Worm (Caenorhabditis elegans) whole organism, young adult: Measurements from ENCODE around the gene sri-30.
A peak's percentile ranks its signal among the peaks of the same experiment; 100 is the strongest.

ENCODE experiments used
- B0261.1 ChIP-seq: sonication (generic microtip); optimal IDR thresholded peaks from 2 replicates; lab custom pipeline; 2016; ENCODE audit warnings: mild to moderate bottlenecking, missing genetic modification characterization, moderate library complexity, missing compliant biosample characterization
- F10E7.11 ChIP-seq: sonication (generic microtip); optimal IDR thresholded peaks from 2 replicates; lab custom pipeline; 2017; ENCODE audit warnings: mild to moderate bottlenecking, missing genetic modification characterization, moderate library complexity, missing compliant biosample characterization
- F39B2.1 ChIP-seq: fragments of 200-800 bp; sonication (Bioruptor generic); IDR thresholded peaks from 2 replicates; pipeline ENCODE4 v1.3.6; 2022; ENCODE audit warnings: missing genetic modification reagents, missing genetic modification characterization, missing compliant biosample characterization
- F55B11.4 ChIP-seq: sonication (generic microtip); optimal IDR thresholded peaks from 2 replicates; lab custom pipeline; 2016; ENCODE audit warnings: missing compliant biosample characterization, missing genetic modification characterization, borderline replicate concordance; ENCODE audit not compliant: insufficient read depth
- F57A8.1 ChIP-seq: fragments of 200-800 bp; sonication (Bioruptor generic); optimal IDR thresholded peaks from 2 replicates; lab custom pipeline; 2018; ENCODE audit warnings: mild to moderate bottlenecking, missing genetic modification characterization, moderate library complexity, missing compliant biosample characterization
- T07F8.4 ChIP-seq: sonication (generic microtip); optimal IDR thresholded peaks from 2 replicates; lab custom pipeline; 2016; ENCODE audit warnings: mild to moderate bottlenecking, missing genetic modification characterization, moderate library complexity, missing compliant biosample characterization
- Y53G8AR.9 ChIP-seq: fragments of 200-800 bp; sonication (Bioruptor generic); conservative IDR thresholded peaks from 2 replicates; pipeline ENCODE4 v1.3.6; 2022; ENCODE audit warnings: missing genetic modification reagents, missing genetic modification characterization, missing compliant biosample characterization
- Y56A3A.18 ChIP-seq: fragments of 200-800 bp; sonication (Bioruptor generic); IDR thresholded peaks from 2 replicates; pipeline ENCODE4 v1.3.6; 2022; ENCODE audit warnings: missing genetic modification reagents, missing genetic modification characterization, missing compliant biosample characterization
- Y67H2A.10 ChIP-seq: fragments of 200-800 bp; sonication (Bioruptor generic); conservative IDR thresholded peaks from 2 replicates; pipeline ENCODE4 v1.3.6; 2022; ENCODE audit warnings: missing genetic modification reagents, missing genetic modification characterization, missing compliant biosample characterization
- Y79H2A.3 ChIP-seq: fragments of 200-800 bp; sonication (Bioruptor generic); conservative IDR thresholded peaks from 2 replicates; pipeline ENCODE4 v1.3.6; 2022; ENCODE audit warnings: missing genetic modification reagents, missing genetic modification characterization, missing compliant biosample characterization
- akir-1 ChIP-seq: fragments of 200-800 bp; sonication (Bioruptor generic); optimal IDR thresholded peaks from 2 replicates; lab custom pipeline; 2018; ENCODE audit warnings: mild to moderate bottlenecking, missing genetic modification characterization, moderate library complexity, missing compliant biosample characterization
- aptf-3 ChIP-seq: fragments of 200-800 bp; sonication (Bioruptor generic); IDR thresholded peaks from 2 replicates; pipeline ENCODE4 v1.3.6; 2022; ENCODE audit warnings: missing genetic modification characterization, missing compliant biosample characterization
- cebp-2 ChIP-seq: fragments of 200-800 bp; sonication (Bioruptor generic); IDR thresholded peaks from 2 replicates; pipeline ENCODE4 v1.3.6; 2022; ENCODE audit warnings: missing genetic modification characterization, missing compliant biosample characterization
- die-1 ChIP-seq: sonication (generic microtip); optimal IDR thresholded peaks from 2 replicates; lab custom pipeline; 2016; ENCODE audit warnings: missing genotype, mild to moderate bottlenecking, missing genetic modification characterization, missing compliant biosample characterization
- efl-1 ChIP-seq: fragments of 150-350 bp; optimal IDR thresholded peaks from 2 replicates; lab custom pipeline; 2014; ENCODE audit warnings: missing biosample characterization, missing genetic modification reagents, missing genetic modification characterization
- ekl-4 ChIP-seq: fragments of 200-800 bp; sonication (Bioruptor generic); IDR thresholded peaks from 2 replicates; pipeline ENCODE4 v1.3.6; 2022; ENCODE audit warnings: missing genetic modification reagents, missing genetic modification characterization, missing compliant biosample characterization
- ets-4 ChIP-seq: fragments of 200-800 bp; sonication (Bioruptor generic); optimal IDR thresholded peaks from 2 replicates; lab custom pipeline; 2018; ENCODE audit warnings: mild to moderate bottlenecking, missing genetic modification characterization, missing compliant biosample characterization
- fkh-3 ChIP-seq: sonication (generic microtip); optimal IDR thresholded peaks from 2 replicates; lab custom pipeline; 2016; ENCODE audit warnings: mild to moderate bottlenecking, missing genetic modification characterization, missing compliant biosample characterization
- gei-17 ChIP-seq: fragments of 200-800 bp; sonication (Bioruptor generic); optimal IDR thresholded peaks from 2 replicates; lab custom pipeline; 2018; ENCODE audit warnings: mild to moderate bottlenecking, missing genetic modification characterization, missing compliant biosample characterization
- lag-1 ChIP-seq: fragments of 200-800 bp; sonication (Bioruptor generic); IDR thresholded peaks from 2 replicates; pipeline ENCODE4 v1.3.6; 2022; ENCODE audit warnings: missing genetic modification reagents, missing genetic modification characterization, missing compliant biosample characterization
- lin-40 ChIP-seq: sonication (generic microtip); optimal IDR thresholded peaks from 2 replicates; lab custom pipeline; 2016; ENCODE audit warnings: missing genetic modification characterization, mild to moderate bottlenecking, missing compliant biosample characterization, missing genotype, missing genetic modification reagents
- lsl-1 ChIP-seq: fragments of 200-800 bp; sonication (Bioruptor generic); optimal IDR thresholded peaks from 2 replicates; lab custom pipeline; 2018; ENCODE audit warnings: mild to moderate bottlenecking, missing genetic modification characterization, moderate library complexity, missing compliant biosample characterization
- madf-3 ChIP-seq: fragments of 200-800 bp; sonication (Bioruptor generic); IDR thresholded peaks from 2 replicates; pipeline ENCODE4 v1.3.6; 2022; ENCODE audit warnings: missing genetic modification reagents, missing genetic modification characterization, missing compliant biosample characterization
- madf-6 ChIP-seq: fragments of 200-800 bp; sonication (Bioruptor generic); IDR thresholded peaks from 2 replicates; pipeline ENCODE4 v1.3.6; 2022; ENCODE audit warnings: missing genetic modification reagents, missing genetic modification characterization, missing compliant biosample characterization
- nfya-2 ChIP-seq: fragments of 200-800 bp; sonication (Bioruptor generic); IDR thresholded peaks from 2 replicates; pipeline ENCODE4 v1.3.6; 2022; ENCODE audit warnings: missing genetic modification reagents, missing genetic modification characterization, missing compliant biosample characterization
- nhr-179 ChIP-seq: sonication (generic microtip); optimal IDR thresholded peaks from 2 replicates; lab custom pipeline; 2016; ENCODE audit warnings: mild to moderate bottlenecking, missing genetic modification characterization, missing compliant biosample characterization
- nhr-27 ChIP-seq: fragments of 200-800 bp; sonication (Bioruptor generic); optimal IDR thresholded peaks from 2 replicates; lab custom pipeline; 2018; ENCODE audit warnings: mild to moderate bottlenecking, missing genetic modification characterization, moderate library complexity, missing compliant biosample characterization
- nhr-80 ChIP-seq: sonication (generic microtip); optimal IDR thresholded peaks from 2 replicates; lab custom pipeline; 2016; ENCODE audit warnings: missing genetic modification characterization, missing compliant biosample characterization
- pha-4 ChIP-seq: fragments of 150-350 bp; sonication (generic microtip); optimal IDR thresholded peaks from 2 replicates; lab custom pipeline; 2014; ENCODE audit warnings: missing biosample characterization, missing genetic modification reagents, missing genetic modification characterization
- rcor-1 ChIP-seq: fragments of 200-800 bp; sonication (Bioruptor generic); IDR thresholded peaks from 2 replicates; pipeline ENCODE4 v1.3.6; 2022; ENCODE audit warnings: missing genetic modification reagents, missing genetic modification characterization, missing compliant biosample characterization
- sdz-38 ChIP-seq: sonication (generic microtip); optimal IDR thresholded peaks from 2 replicates; lab custom pipeline; 2016; ENCODE audit warnings: missing genotype, missing genetic modification characterization, missing compliant biosample characterization
- sea-2 ChIP-seq: fragments of 200-800 bp; sonication (Bioruptor generic); IDR thresholded peaks from 2 replicates; pipeline ENCODE4 v1.3.6; 2022; ENCODE audit warnings: missing genetic modification characterization, missing compliant biosample characterization
- zfh-2 ChIP-seq: fragments of 200-800 bp; sonication (Bioruptor generic); conservative IDR thresholded peaks from 2 replicates; pipeline ENCODE4 v1.3.6; 2022; ENCODE audit warnings: missing genetic modification reagents, missing genetic modification characterization, missing compliant biosample characterization
- ztf-25 ChIP-seq: fragments of 200-800 bp; sonication (Bioruptor generic); IDR thresholded peaks from 2 replicates; pipeline ENCODE4 v1.3.6; 2022; ENCODE audit warnings: missing genetic modification reagents, missing genetic modification characterization, missing compliant biosample characterization

sri-30 gene

DNA sequence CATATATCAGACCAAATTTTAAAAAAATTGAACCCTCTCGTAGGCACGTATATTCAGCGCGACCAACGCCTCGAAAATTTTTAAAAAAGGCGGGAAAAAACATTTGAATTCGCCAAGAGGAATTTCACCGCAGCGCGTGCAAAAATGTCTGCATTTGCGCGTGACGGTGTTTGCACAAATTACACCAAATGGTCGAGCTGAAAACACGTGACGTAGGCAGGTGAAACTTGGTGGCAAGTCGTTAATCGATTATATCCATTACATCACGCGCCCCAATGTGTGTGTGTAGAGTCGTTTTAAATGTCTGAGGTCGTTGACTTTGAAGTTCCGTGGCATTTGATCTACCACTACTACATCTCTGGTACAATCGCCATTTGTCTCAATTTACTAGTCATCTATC lies 4.7 kb downstream of the sri-30 start, which contains the start of gene sri-31:
Gene sri-31, plus strand, starts transcription at position 301 of the 400 bp plus-strand sequence.
- no peak for TF ChIP-seq Y56A3A.18
- no peak for TF ChIP-seq lsl-1
- TF ChIP-seq sdz-38 (tag; lab: Kevin White, UChicago) = no peak
- no peak for TF ChIP-seq die-1 (tag; lab: Kevin White, UChicago)
- TF ChIP-seq, all 124 proteins: peak for 0

DNA sequence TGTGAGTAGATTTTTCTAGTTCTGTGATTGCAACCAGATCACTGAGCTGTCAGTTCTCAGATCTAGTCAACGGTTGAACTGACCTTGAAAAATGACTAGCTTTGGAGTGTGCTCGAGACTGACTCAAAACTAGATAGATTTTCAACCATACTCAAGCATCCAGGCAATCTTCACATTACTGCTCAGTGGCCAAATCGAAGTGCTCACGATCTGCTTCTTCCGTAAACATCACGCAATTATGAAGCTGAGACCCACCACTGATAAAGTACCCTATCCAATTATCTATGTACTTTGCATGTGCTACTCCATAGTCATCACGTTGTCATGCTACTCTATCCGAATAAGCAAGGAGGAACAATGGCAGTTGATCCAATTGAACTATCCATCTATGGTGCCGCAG lies 5.4 kb downstream of the sri-30 start:
- TF ChIP-seq nfya-2 (GFP tag; lab: Robert Waterston, UW) = no peak
- no peak for TF ChIP-seq akir-1
- no peak for TF ChIP-seq fkh-3
- TF ChIP-seq T07F8.4 (tag; lab: Kevin White, UChicago) = no peak
- no peak for TF ChIP-seq die-1 (tag; lab: Kevin White, UChicago)
- no peak for TF ChIP-seq efl-1 (GFP tag; lab: Kevin White, UChicago)
- no peak for TF ChIP-seq Y53G8AR.9 (GFP tag; lab: Robert Waterston, UW)
- TF ChIP-seq aptf-3 (GFP tag; lab: Robert Waterston, UW) = no peak
- no peak for TF ChIP-seq lag-1
- no peak for TF ChIP-seq nhr-179
- TF ChIP-seq Y79H2A.3 = no peak
- no peak for TF ChIP-seq B0261.1 (tag; lab: Kevin White, UChicago)
- no peak for TF ChIP-seq F39B2.1 (GFP tag; lab: Robert Waterston, UW)
- no peak for TF ChIP-seq rcor-1 (GFP tag; lab: Robert Waterston, UW)

ce11 chrII:3052843-3053242 lies 6.9 kb downstream of the sri-30 start:
- TF ChIP-seq lin-40 (tag; lab: Kevin White, UChicago) (no peak), zfh-2 (GFP tag; lab: Robert Waterston, UW) (peak; percentile 55; the same call in 1 of the 2 replicates), gei-17 (no peak), madf-6 (GFP tag; lab: Robert Waterston, UW) (no peak)

DNA sequence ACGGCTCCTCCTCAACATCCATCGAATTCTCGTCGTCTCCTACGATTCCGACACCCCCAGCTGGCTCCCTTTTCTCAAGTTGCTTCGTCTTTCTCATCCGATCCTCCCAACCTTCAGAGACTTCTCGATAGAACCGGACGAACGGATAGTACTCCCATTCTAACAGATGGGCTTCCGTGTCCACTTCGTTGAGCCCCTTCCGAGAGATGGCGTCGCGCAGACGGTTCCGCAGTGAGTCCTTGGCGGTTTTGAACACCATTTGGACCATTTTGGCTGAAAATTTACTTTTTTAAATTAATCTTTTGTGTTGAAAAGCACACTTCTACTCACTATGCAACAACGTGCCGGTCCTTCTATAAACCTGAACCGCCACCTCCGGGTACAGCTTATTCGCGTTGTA lies 7.7 kb downstream of the sri-30 start:
- no peak for TF ChIP-seq nhr-80 (tag; lab: Kevin White, UChicago)
- no peak for TF ChIP-seq sea-2
- no peak for TF ChIP-seq ztf-25 (GFP tag; lab: Robert Waterston, UW)
- TF ChIP-seq F39B2.1 (GFP tag; lab: Robert Waterston, UW) = no peak
- no peak for TF ChIP-seq pha-4 (tag; lab: Kevin White, UChicago)
- no peak for TF ChIP-seq ets-4 (GFP tag; lab: Kevin White, UChicago)
- TF ChIP-seq nhr-27 (tag; lab: Kevin White, UChicago) = no peak
- TF ChIP-seq Y67H2A.10 (GFP tag; lab: Robert Waterston, UW) = no peak
- no peak for TF ChIP-seq F57A8.1 (GFP tag; lab: Kevin White, UChicago)
- TF ChIP-seq F55B11.4 (tag; lab: Kevin White, UChicago) = no peak
- no peak for TF ChIP-seq ekl-4 (GFP tag; lab: Robert Waterston, UW)

DNA sequence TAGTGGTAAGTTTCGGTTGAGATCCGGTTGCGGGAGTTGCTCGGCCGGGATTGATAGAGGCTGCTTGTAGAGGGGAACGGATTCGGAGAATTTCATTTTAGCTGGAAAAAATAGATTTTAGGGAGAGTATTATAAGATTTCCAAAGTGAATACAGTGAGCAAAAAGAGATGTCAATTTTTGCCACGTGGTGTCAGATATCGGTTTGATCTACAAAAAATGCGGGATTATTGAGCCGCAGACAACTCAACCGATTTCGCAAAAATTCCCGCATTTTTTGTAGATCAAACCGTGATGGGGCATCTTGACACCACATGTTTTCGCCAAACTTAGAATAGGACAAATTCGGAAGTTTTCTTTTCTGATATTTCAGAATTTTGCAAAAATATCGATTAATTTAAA lies 8.2 kb downstream of the sri-30 start, which contains the start of gene lido-13:
Gene lido-13, minus strand, starts transcription at position 101 of the 400 bp plus-strand sequence.
- TF ChIP-seq nhr-179 = no peak
- no peak for TF ChIP-seq lin-40 (tag; lab: Kevin White, UChicago)
- TF ChIP-seq F10E7.11 (tag; lab: Kevin White, UChicago) = no peak
- peak; percentile 38; the same call in 1 of the 2 replicates for TF ChIP-seq madf-6 (GFP tag; lab: Robert Waterston, UW)
- TF ChIP-seq madf-3 (GFP tag; lab: Robert Waterston, UW) = no peak
- TF ChIP-seq akir-1 = no peak
- TF ChIP-seq cebp-2 (GFP tag; lab: Robert Waterston, UW) = no peak
